Worm (Caenorhabditis elegans) whole organism, L2 larva: Measurements from ENCODE around the gene sid-3.

ENCODE experiments used
- R02D3.7 ChIP-seq: fragments of 150-350 bp; optimal IDR thresholded peaks from 2 replicates; lab custom pipeline; 2014; ENCODE audit warnings: missing biosample characterization, missing genetic modification characterization
- ceh-16 ChIP-seq: fragments of 150-350 bp; optimal IDR thresholded peaks from 2 replicates; lab custom pipeline; 2014; ENCODE audit warnings: missing biosample characterization, missing genetic modification characterization
- ceh-82 ChIP-seq: fragments of 150-350 bp; optimal IDR thresholded peaks from 2 replicates; lab custom pipeline; 2014; ENCODE audit warnings: missing biosample characterization, missing genetic modification characterization
- elt-1 ChIP-seq: fragments of 150-350 bp; optimal IDR thresholded peaks from 2 replicates; lab custom pipeline; 2014; ENCODE audit warnings: missing biosample characterization, missing genetic modification characterization
- lsy-2 ChIP-seq, 2 experiments: fragments of 150-350 bp in 1 of 2; sonication (generic microtip) in 1 of 2; optimal IDR thresholded peaks; 2 replicates each; lab custom pipeline; 2014 to 2017; ENCODE audit warnings: missing biosample characterization in 2 of 2, missing genetic modification characterization in 2 of 2
- mdl-1 ChIP-seq, 2 experiments: fragments of 150-350 bp in 1 of 2; sonication (generic microtip) in 1 of 2; optimal IDR thresholded peaks; 2 replicates each; lab custom pipeline; 2017; ENCODE audit warnings: missing biosample characterization in 2 of 2, missing genetic modification characterization in 2 of 2
- nhr-237 ChIP-seq: fragments of 150-350 bp; optimal IDR thresholded peaks from 2 replicates; lab custom pipeline; 2014; ENCODE audit warnings: missing biosample characterization, missing genetic modification characterization
- skn-1 ChIP-seq: sonication (generic microtip); optimal IDR thresholded peaks from 2 replicates; lab custom pipeline; 2017; ENCODE audit warnings: missing biosample characterization, missing genetic modification characterization
- snpc-4 ChIP-seq: fragments of 150-350 bp; optimal IDR thresholded peaks from 2 replicates; lab custom pipeline; 2014; ENCODE audit warnings: missing biosample characterization, missing genetic modification characterization
- unc-39 ChIP-seq: fragments of 150-350 bp; optimal IDR thresholded peaks from 2 replicates; lab custom pipeline; 2014; ENCODE audit warnings: missing biosample characterization, missing genetic modification characterization
- zag-1 ChIP-seq: fragments of 150-350 bp; optimal IDR thresholded peaks from 2 replicates; lab custom pipeline; 2014; ENCODE audit warnings: missing biosample characterization, missing genetic modification characterization

DNA sequence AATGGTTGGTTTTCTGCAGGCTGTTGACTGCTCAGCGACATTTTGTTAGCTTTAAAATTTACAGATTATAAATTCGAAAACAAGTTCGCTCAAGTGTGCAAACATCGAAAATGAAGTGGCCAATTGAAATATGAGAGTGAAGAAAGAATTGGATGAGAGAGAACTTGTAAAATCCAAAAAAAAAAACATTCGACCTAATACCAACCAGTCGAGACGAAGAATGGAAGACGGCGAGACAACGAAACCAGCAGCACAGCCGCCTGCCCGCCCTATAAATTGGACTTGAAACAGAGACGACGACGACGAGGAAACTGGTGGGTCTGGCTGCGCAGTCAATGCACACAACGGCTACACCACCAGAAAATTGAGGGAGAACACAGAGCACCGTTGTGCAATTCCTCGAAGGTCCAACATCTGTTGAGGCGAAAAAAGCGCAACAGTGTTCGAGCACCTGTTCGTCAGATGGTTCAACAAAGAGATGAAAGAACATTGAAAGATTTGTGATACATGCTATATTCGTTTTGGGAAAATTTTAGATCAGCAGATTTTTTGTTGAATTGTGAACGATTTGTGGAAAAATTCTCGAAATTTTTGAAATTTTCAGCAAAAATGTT lies 36.2 kb upstream of the sid-3 start, which contains the start of gene T23C6.4:
- TF ChIP-seq lsy-2 (tag; optimal IDR thresholded peaks at IDR 0.05; lab: Kevin White, UChicago) = no peak
- TF ChIP-seq zag-1 = no peak
- no peak for TF ChIP-seq ceh-82 (tag; lab: Kevin White, UChicago)
- no peak for TF ChIP-seq mdl-1 (tag; optimal IDR thresholded peaks at IDR 0.05; lab: Kevin White, UChicago)
- TF ChIP-seq R02D3.7 (tag; lab: Kevin White, UChicago) = no peak
- no peak for TF ChIP-seq unc-39
- TF ChIP-seq skn-1 (tag; lab: Kevin White, UChicago) = no peak
- no peak for TF ChIP-seq nhr-237 (tag; lab: Kevin White, UChicago)
- no peak for TF ChIP-seq elt-1
- TF ChIP-seq snpc-4 (tag; lab: Kevin White, UChicago) = no peak
- no peak for TF ChIP-seq ceh-16 (tag; lab: Kevin White, UChicago)
